Worm (Caenorhabditis elegans) whole organism, L4 larva: ENCODE data around the gene let-716.
A peak's percentile ranks its signal among the peaks of the same experiment; 100 is the strongest.

ENCODE experiments used
- D1046.2 ChIP-seq: fragments of 200-800 bp; sonication (Bioruptor generic); IDR thresholded peaks from 2 replicates; pipeline ENCODE4 v1.3.6; 2022; ENCODE audit warnings: missing genetic modification characterization, missing compliant biosample characterization
- F37D6.2 ChIP-seq: sonication (generic microtip); optimal IDR thresholded peaks from 2 replicates; lab custom pipeline; 2016; ENCODE audit warnings: mild to moderate bottlenecking, missing genetic modification characterization, missing compliant biosample characterization
- F44E2.7 ChIP-seq: fragments of 200-800 bp; sonication (Bioruptor generic); IDR thresholded peaks from 2 replicates; pipeline ENCODE4 v2.1.2; 2022; ENCODE audit warnings: missing genetic modification characterization, missing compliant biosample characterization
- Y5F2A.4 ChIP-seq: fragments of 200-800 bp; sonication (Bioruptor generic); optimal IDR thresholded peaks from 2 replicates; lab custom pipeline; 2018; ENCODE audit warnings: mild to moderate bottlenecking, missing genetic modification characterization, missing compliant biosample characterization
- Y75B8A.6 ChIP-seq: fragments of 200-800 bp; sonication (Bioruptor generic); IDR thresholded peaks from 2 replicates; pipeline ENCODE4 v1.3.6; 2022; ENCODE audit warnings: missing genetic modification reagents, missing genetic modification characterization, missing compliant biosample characterization
- ZK337.2 ChIP-seq: fragments of 200-800 bp; sonication (Bioruptor generic); IDR thresholded peaks from 2 replicates; pipeline ENCODE4 v1.3.6; 2022; ENCODE audit warnings: missing genetic modification reagents, missing genetic modification characterization, missing compliant biosample characterization
- ZK546.5 ChIP-seq, 2 experiments: sonication (generic microtip); optimal IDR thresholded peaks; 2 replicates each; lab custom pipeline; 2017; ENCODE audit warnings: missing biosample characterization in 2 of 2, missing genetic modification characterization in 2 of 2
- aly-2 ChIP-seq: sonication (generic microtip); optimal IDR thresholded peaks from 2 replicates; lab custom pipeline; 2018; ENCODE audit warnings: missing biosample characterization, missing genetic modification characterization
- ceh-28 ChIP-seq: fragments of 150-350 bp; optimal IDR thresholded peaks from 2 replicates; lab custom pipeline; 2014; ENCODE audit warnings: missing biosample characterization, missing genetic modification reagents, missing genetic modification characterization
- ceh-32 ChIP-seq: sonication (generic microtip); optimal IDR thresholded peaks from 2 replicates; lab custom pipeline; 2016; ENCODE audit warnings: mild to moderate bottlenecking, missing genetic modification characterization, missing compliant biosample characterization; ENCODE audit not compliant: poor library complexity
- ceh-62 ChIP-seq: sonication (generic microtip); optimal IDR thresholded peaks from 2 replicates; lab custom pipeline; 2017; ENCODE audit warnings: missing biosample characterization, missing genetic modification characterization
- daf-12 ChIP-seq: fragments of 150-350 bp; optimal IDR thresholded peaks from 2 replicates; lab custom pipeline; 2014; ENCODE audit warnings: missing biosample characterization, missing genetic modification reagents, missing genetic modification characterization
- daf-8 ChIP-seq: fragments of 200-800 bp; sonication (Bioruptor generic); IDR thresholded peaks from 2 replicates; pipeline ENCODE4 v1.3.6; 2022; ENCODE audit warnings: missing genetic modification characterization, missing compliant biosample characterization
- dmd-6 ChIP-seq: fragments of 200-800 bp; sonication (Bioruptor generic); IDR thresholded peaks from 2 replicates; pipeline ENCODE4 v1.3.6; 2022; ENCODE audit warnings: missing genetic modification reagents, missing genetic modification characterization, missing compliant biosample characterization
- dmd-8 ChIP-seq: fragments of 200-800 bp; sonication (Bioruptor generic); IDR thresholded peaks from 2 replicates; pipeline ENCODE4 v1.3.6; 2022; ENCODE audit warnings: missing genetic modification characterization, missing compliant biosample characterization
- dmd-9 ChIP-seq: fragments of 200-800 bp; sonication (Bioruptor generic); IDR thresholded peaks from 2 replicates; pipeline ENCODE4 v1.3.6; 2022; ENCODE audit warnings: missing genetic modification reagents, missing genetic modification characterization, missing compliant biosample characterization
- dpl-1 ChIP-seq: fragments of 150-350 bp; optimal IDR thresholded peaks from 2 replicates; lab custom pipeline; 2014; ENCODE audit warnings: missing biosample characterization, missing genetic modification reagents, missing genetic modification characterization
- dve-1 ChIP-seq: sonication (generic microtip); optimal IDR thresholded peaks from 2 replicates; lab custom pipeline; 2017; ENCODE audit warnings: antibody characterized with exemption, mild to moderate bottlenecking, missing genetic modification characterization, missing compliant biosample characterization; ENCODE audit not compliant: insufficient read depth
- egl-43 ChIP-seq: fragments of 200-800 bp; sonication (Bioruptor generic); IDR thresholded peaks from 2 replicates; pipeline ENCODE4 v1.3.6; 2022; ENCODE audit warnings: missing genetic modification reagents, missing genetic modification characterization, missing compliant biosample characterization
- fkh-10 ChIP-seq: fragments of 150-350 bp; optimal IDR thresholded peaks from 2 replicates; lab custom pipeline; 2014; ENCODE audit warnings: missing biosample characterization, missing genetic modification reagents, missing genetic modification characterization
- hif-1 ChIP-seq, 2 experiments: sonication (generic microtip); optimal IDR thresholded peaks; 2 replicates each; lab custom pipeline; 2016 to 2017; ENCODE audit warnings: missing compliant biosample characterization in 2 of 2, missing genetic modification characterization in 2 of 2, missing genetic modification reagents in 2 of 2, missing genotype in 2 of 2, mild to moderate bottlenecking in 1 of 2
- jun-1 ChIP-seq: fragments of 150-350 bp; optimal IDR thresholded peaks from 2 replicates; lab custom pipeline; 2014; ENCODE audit warnings: missing biosample characterization, missing genetic modification reagents, missing genetic modification characterization
- lin-1 ChIP-seq: fragments of 200-800 bp; sonication (Bioruptor generic); IDR thresholded peaks from 2 replicates; pipeline ENCODE4 v1.3.6; 2022; ENCODE audit warnings: missing genetic modification reagents, missing genetic modification characterization, missing compliant biosample characterization
- lin-15B ChIP-seq: fragments of 150-350 bp; sonication (generic microtip); optimal IDR thresholded peaks from 3 replicates; lab custom pipeline; 2014; ENCODE audit warnings: missing biosample characterization, missing genetic modification characterization
- lin-38 ChIP-seq: fragments of 200-800 bp; sonication (Bioruptor generic); IDR thresholded peaks from 2 replicates; pipeline ENCODE4 v1.3.6; 2022; ENCODE audit warnings: missing genetic modification reagents, missing genetic modification characterization, missing compliant biosample characterization
- lir-3 ChIP-seq: sonication (generic microtip); optimal IDR thresholded peaks from 2 replicates; lab custom pipeline; 2016; ENCODE audit warnings: mild to moderate bottlenecking, missing genetic modification characterization, missing compliant biosample characterization
- madf-9 ChIP-seq: fragments of 200-800 bp; sonication (Bioruptor generic); conservative IDR thresholded peaks from 2 replicates; pipeline ENCODE4 v1.3.6; 2022; ENCODE audit warnings: missing genetic modification reagents, missing genetic modification characterization, missing compliant biosample characterization
- mep-1 ChIP-seq: fragments of 150-350 bp; sonication (generic microtip); optimal IDR thresholded peaks from 3 replicates; lab custom pipeline; 2014; ENCODE audit warnings: missing biosample characterization, missing genetic modification characterization
- mxl-3 ChIP-seq: fragments of 200-800 bp; sonication (Bioruptor generic); optimal IDR thresholded peaks from 2 replicates; lab custom pipeline; 2018; ENCODE audit warnings: mild to moderate bottlenecking, missing genetic modification characterization, missing compliant biosample characterization
- nhr-111 ChIP-seq: fragments of 200-800 bp; sonication (Bioruptor generic); optimal IDR thresholded peaks from 2 replicates; lab custom pipeline; 2018; ENCODE audit warnings: mild to moderate bottlenecking, missing genetic modification characterization, missing compliant biosample characterization
- nhr-237 ChIP-seq: sonication (generic microtip); optimal IDR thresholded peaks from 2 replicates; lab custom pipeline; 2017; ENCODE audit warnings: missing biosample characterization, missing genetic modification characterization
- nhr-25 ChIP-seq: sonication (generic microtip); optimal IDR thresholded peaks from 2 replicates; lab custom pipeline; 2017; ENCODE audit warnings: missing genetic modification characterization, mild to moderate bottlenecking, missing compliant biosample characterization, antibody characterized with exemption, moderate library complexity, borderline replicate concordance; ENCODE audit not compliant: insufficient read depth
- nhr-41 ChIP-seq: fragments of 200-800 bp; sonication (Bioruptor generic); IDR thresholded peaks from 2 replicates; pipeline ENCODE4 v1.3.6; 2022; ENCODE audit warnings: missing genetic modification reagents, missing genetic modification characterization, missing compliant biosample characterization
- pha-4 ChIP-seq, 2 experiments: fragments of 150-350 bp in 1 of 2; fragments of 200-800 bp in 1 of 2; sonication (Bioruptor generic) in 1 of 2; IDR thresholded peaks in 1 of 2; optimal IDR thresholded peaks in 1 of 2; 2 replicates each; pipeline versions ENCODE4 v1.3.6 to Lab custom; 2014 to 2022; ENCODE audit warnings: missing genetic modification characterization in 2 of 2, missing genetic modification reagents in 2 of 2, missing biosample characterization in 1 of 2, missing compliant biosample characterization in 1 of 2
- set-16 ChIP-seq: fragments of 200-800 bp; sonication (Bioruptor generic); IDR thresholded peaks from 2 replicates; pipeline ENCODE4 v1.3.6; 2022; ENCODE audit warnings: missing genetic modification reagents, missing genetic modification characterization, missing compliant biosample characterization
- snpc-4 ChIP-seq: fragments of 150-350 bp; optimal IDR thresholded peaks from 2 replicates; lab custom pipeline; 2014; ENCODE audit warnings: missing biosample characterization, missing genetic modification characterization
- spr-1 ChIP-seq: sonication (generic microtip); optimal IDR thresholded peaks from 2 replicates; lab custom pipeline; 2016; ENCODE audit warnings: mild to moderate bottlenecking, missing genetic modification characterization, missing compliant biosample characterization
- tag-97 ChIP-seq: fragments of 200-800 bp; sonication (Bioruptor generic); IDR thresholded peaks from 2 replicates; pipeline ENCODE4 v1.3.6; 2022; ENCODE audit warnings: missing genetic modification characterization, missing compliant biosample characterization
- unc-130 ChIP-seq: sonication (generic microtip); optimal IDR thresholded peaks from 2 replicates; lab custom pipeline; 2016; ENCODE audit warnings: missing genetic modification reagents, missing genetic modification characterization, missing compliant biosample characterization
- unc-39 ChIP-seq: sonication (generic microtip); optimal IDR thresholded peaks from 2 replicates; lab custom pipeline; 2017; ENCODE audit warnings: missing biosample characterization, missing genetic modification characterization
- unc-62 ChIP-seq, 3 experiments: fragments of 150-350 bp in 1 of 3; sonication (generic microtip); optimal IDR thresholded peaks in 2 of 3; peaks in 1 of 3; 1 replicate in 1 of 3; 2 replicates in 2 of 3; lab custom pipeline; 2014 to 2017; ENCODE audit warnings: missing biosample characterization in 3 of 3, missing genetic modification characterization in 3 of 3, missing genetic modification reagents in 3 of 3, missing genotype in 1 of 3
- vab-7 ChIP-seq: fragments of 200-800 bp; sonication (Bioruptor generic); IDR thresholded peaks from 2 replicates; pipeline ENCODE4 v1.3.6; 2022; ENCODE audit warnings: missing genetic modification reagents, missing genetic modification characterization, missing compliant biosample characterization
- zag-1 ChIP-seq: fragments of 150-350 bp; optimal IDR thresholded peaks from 2 replicates; lab custom pipeline; 2014; ENCODE audit warnings: missing biosample characterization, missing genetic modification characterization
- zip-11 ChIP-seq: fragments of 200-800 bp; sonication (Bioruptor generic); IDR thresholded peaks from 2 replicates; pipeline ENCODE4 v1.3.6; 2022; ENCODE audit warnings: missing genetic modification characterization, missing compliant biosample characterization
- ztf-11 ChIP-seq: fragments of 150-350 bp; optimal IDR thresholded peaks from 2 replicates; lab custom pipeline; 2014; ENCODE audit warnings: missing biosample characterization, missing genetic modification characterization

Gene let-716

DNA sequence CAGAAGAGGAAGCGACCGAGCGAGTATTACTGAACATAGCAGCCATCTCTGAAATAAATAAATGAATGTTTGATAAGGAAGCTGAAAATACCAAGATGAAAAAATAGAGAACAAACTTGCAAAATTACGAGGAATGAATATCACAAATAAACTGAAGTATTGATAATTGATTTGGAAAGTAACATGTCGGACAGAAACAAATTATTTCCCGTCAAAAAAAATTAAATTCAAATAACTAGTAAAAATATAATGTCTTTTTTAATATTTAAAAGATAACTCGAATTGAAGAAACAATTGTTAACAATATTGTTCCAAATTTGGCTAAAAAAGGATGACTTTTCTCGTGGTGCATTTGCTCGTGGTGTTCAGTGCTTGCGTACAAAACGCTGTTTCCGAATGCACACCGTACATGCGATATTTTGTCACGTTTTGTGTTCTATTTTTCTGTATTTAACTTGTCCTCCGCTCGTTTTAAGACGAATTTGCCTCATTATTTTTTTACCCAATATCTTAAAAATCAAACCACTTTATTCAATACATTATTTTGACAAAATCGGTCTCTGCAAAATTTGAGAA lies 41.4 kb upstream of the let-716 start, which contains the start of gene rpn-13 (continued):
- TF ChIP-seq zip-11 (GFP tag; lab: Robert Waterston, UW) = no peak
- TF ChIP-seq vab-7 (GFP tag; lab: Robert Waterston, UW) = no peak

- TF ChIP-seq lin-1 (GFP tag; lab: Robert Waterston, UW) (no peak), nhr-25 (tag; lab: Kevin White, UChicago) (no peak), zag-1 (tag; lab: Kevin White, UChicago) (no peak), set-16 (GFP tag; lab: Robert Waterston, UW) (no peak), nhr-111 (GFP tag; lab: Kevin White, UChicago) (no peak), dmd-6 (GFP tag; lab: Robert Waterston, UW) (no peak), snpc-4 (tag; lab: Kevin White, UChicago) (no peak), ZK546.5 (tag; optimal IDR thresholded peaks at IDR 0.05; lab: Kevin White, UChicago) (no peak), dve-1 (tag; lab: Kevin White, UChicago) (no peak), unc-39 (tag; lab: Kevin White, UChicago) (no peak), lir-3 (tag; lab: Kevin White, UChicago) (no peak), Y5F2A.4 (GFP tag; lab: Kevin White, UChicago) (no peak)
These were observed 40.1 kb upstream of the let-716 start, which contains the start of gene C56G2.9 for ce11 chrIII:6343229-6343628. TSS of gene C56G2.9 (minus strand) at chrIII:6343329.

- TF ChIP-seq ztf-11 = no peak
- TF ChIP-seq daf-8 (GFP tag; lab: Robert Waterston, UW) = no peak
- no peak for TF ChIP-seq aly-2 (tag; lab: Kevin White, UChicago)
- TF ChIP-seq ceh-28 (tag; lab: Kevin White, UChicago) = no peak
- peak in 1 of 2 experiments; percentile 14 for TF ChIP-seq ZK546.5 (tag; optimal IDR thresholded peaks at IDR 0.05; lab: Kevin White, UChicago)
- no peak for TF ChIP-seq ceh-62 (tag; lab: Kevin White, UChicago)
- TF ChIP-seq hif-1 (tag; optimal IDR thresholded peaks at IDR 0.05; lab: Kevin White, UChicago) = peak in 1 of 2 experiments; percentile 57
- TF ChIP-seq lin-38 = peak; percentile 71
- no peak for TF ChIP-seq spr-1 (tag; lab: Kevin White, UChicago)
- peak; percentile 45; the same call in 1 of the 2 replicates for TF ChIP-seq egl-43 (GFP tag; lab: Robert Waterston, UW)
- TF ChIP-seq unc-39 (tag; lab: Kevin White, UChicago) = no peak
- no peak for TF ChIP-seq lin-15B (tag; lab: Kevin White, UChicago)
- peak; percentile 44 for TF ChIP-seq fkh-10
- no peak for TF ChIP-seq ceh-32 (tag; lab: Kevin White, UChicago)
- TF ChIP-seq pha-4 (GFP tag; IDR thresholded peaks at IDR 0.05; lab: Robert Waterston, UW) = peak; percentile 65; the same call in 1 of the 2 replicates
- peak; percentile 8 for TF ChIP-seq pha-4 (tag; optimal IDR thresholded peaks at IDR 0.05; lab: Kevin White, UChicago)
- TF ChIP-seq ZK337.2 (GFP tag; lab: Robert Waterston, UW) = no peak
- peak; percentile 58; the same call in 1 of the 2 replicates for TF ChIP-seq madf-9
- TF ChIP-seq dmd-8 (GFP tag; lab: Robert Waterston, UW) = no peak
- peak; percentile 38 for TF ChIP-seq F37D6.2 (tag; lab: Kevin White, UChicago)
- TF ChIP-seq nhr-237 (tag; lab: Kevin White, UChicago) = no peak
- TF ChIP-seq Y75B8A.6 = no peak
- peak in 1 of 2 experiments; percentile 38 for TF ChIP-seq unc-62 (GFP tag; optimal IDR thresholded peaks at IDR 0.05 in 1 of 2; lab: Kevin White, UChicago)
- TF ChIP-seq unc-62 (tag; optimal IDR thresholded peaks at IDR 0.05; lab: Kevin White, UChicago) = no peak
- TF ChIP-seq unc-130 (GFP tag; lab: Kevin White, UChicago) = peak; percentile 34
- TF ChIP-seq D1046.2 (GFP tag; lab: Robert Waterston, UW) = no peak
- peak; percentile 56 for TF ChIP-seq mxl-3 (GFP tag; lab: Kevin White, UChicago)
- TF ChIP-seq daf-12 (tag; lab: Kevin White, UChicago) = no peak
- TF ChIP-seq F44E2.7 = no peak
- no peak for TF ChIP-seq nhr-41 (GFP tag; lab: Robert Waterston, UW)
- peak; percentile 87 for TF ChIP-seq mep-1 (tag; lab: Kevin White, UChicago)
- TF ChIP-seq jun-1 = peak; percentile 43
- no peak for TF ChIP-seq dmd-9 (GFP tag; lab: Robert Waterston, UW)
- TF ChIP-seq dpl-1 (GFP tag; lab: Kevin White, UChicago) = peak; percentile 75
- no peak for TF ChIP-seq tag-97 (GFP tag; lab: Robert Waterston, UW)
- TF ChIP-seq lin-1 (GFP tag; lab: Robert Waterston, UW) = no peak
These were observed 38.6 kb upstream of the let-716 start for ce11 chrIII:6344737-6345136.
